Worm (Caenorhabditis elegans): ENCODE measurements around the gene ceh-89.

The ceh-89 gene

ce11 chrX:14186466-14186865 is 44.7 kb downstream of the ceh-89 start, which contains the start of gene ceh-36:
Gene ceh-36 (minus strand): TSS chrX:14186566.
- no peak for TF ChIP-seq mls-2 (tag; optimal IDR thresholded peaks at IDR 0.05)
- no peak for TF ChIP-seq sptf-1 (tag; optimal IDR thresholded peaks at IDR 0.05)
- no peak for TF ChIP-seq flh-1 (GFP tag; optimal IDR thresholded peaks at IDR 0.05)

ce11 chrX:14194251-14194650 is 52.5 kb downstream of the ceh-89 start:
- no peak for TF ChIP-seq nhr-237 (tag; optimal IDR thresholded peaks at IDR 0.05)
- no peak for TF ChIP-seq lsy-2 (tag; optimal IDR thresholded peaks at IDR 0.05)
- no peak for TF ChIP-seq elt-3 (tag; optimal IDR thresholded peaks at IDR 0.05)
- no peak for TF ChIP-seq ceh-43 (GFP tag; optimal IDR thresholded peaks at IDR 0.05)
- TF ChIP-seq nhr-2 (tag; optimal IDR thresholded peaks at IDR 0.05): no peak
- no peak for TF ChIP-seq unc-39 (tag; optimal IDR thresholded peaks at IDR 0.05)
- TF ChIP-seq sptf-1 (tag; optimal IDR thresholded peaks at IDR 0.05): no peak
- no peak for TF ChIP-seq ztf-11 (tag; optimal IDR thresholded peaks at IDR 0.05)
- no peak for TF ChIP-seq nhr-12 (tag; optimal IDR thresholded peaks at IDR 0.05)
- no peak for TF ChIP-seq ceh-39 (tag; optimal IDR thresholded peaks at IDR 0.05)
- TF ChIP-seq flh-1 (GFP tag; optimal IDR thresholded peaks at IDR 0.05): no peak
- no peak for TF ChIP-seq M03D4.4 (tag; optimal IDR thresholded peaks at IDR 0.05)
- no peak for TF ChIP-seq blmp-1 (tag; optimal IDR thresholded peaks at IDR 0.05)
- no peak for TF ChIP-seq sem-2 (GFP tag; optimal IDR thresholded peaks at IDR 0.05)
